Fruit fly (Drosophila melanogaster) S2 (cell line): ENCODE measurements around the gene CG32354.

Experiments used
- CG8478 ChIP-seq: fragments of >200 bp; optimal IDR thresholded peaks from 2 replicates; lab custom pipeline; 2018
- CTCF ChIP-seq, 2 experiments: fragments of >200 bp; optimal IDR thresholded peaks; 2 replicates each; lab custom pipeline; 2018

DNA sequence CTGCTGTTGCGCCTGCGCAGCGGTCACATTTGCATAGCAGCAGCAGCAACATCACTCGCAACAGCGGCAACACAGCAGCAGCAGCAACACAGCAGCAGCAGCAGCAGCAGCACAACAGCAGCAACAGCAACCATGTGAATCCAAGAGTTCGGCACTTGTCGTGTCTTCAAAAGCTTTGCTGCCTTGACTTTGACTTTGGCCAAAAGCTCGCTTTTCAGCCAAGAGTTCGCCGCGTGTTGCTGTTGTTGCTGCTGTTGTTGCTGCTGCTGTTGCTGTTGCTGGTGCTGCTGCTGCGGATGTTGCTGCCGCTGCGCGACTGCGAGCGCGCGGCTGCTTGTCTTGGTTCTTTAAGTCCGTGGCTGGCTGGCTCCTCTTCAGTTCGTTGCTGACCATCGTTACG, 50.0 kb downstream of the CG32354 start, which contains the start of gene ImpE1:
- TF ChIP-seq CG8478 (lab: Kevin White, UChicago): no peak
- no peak for TF ChIP-seq CTCF (optimal IDR thresholded peaks at IDR 0.05; lab: Kevin White, UChicago)
